Worm (Caenorhabditis elegans): ENCODE results near the gene pdhk-2.

ce11 chrIII:8770243-8770642, 29.0 kb upstream of the pdhk-2 start:
- TF ChIP-seq aly-2 (tag; optimal IDR thresholded peaks at IDR 0.05) (no peak), nhr-76 (tag; optimal IDR thresholded peaks at IDR 0.05) (no peak), unc-39 (tag; optimal IDR thresholded peaks at IDR 0.05) (no peak)

All from whole organism, L3 larva.